Fruit fly (Drosophila melanogaster) S2 (cell line): ENCODE results near the gene Edem2.

Experiments used
- CG8478 ChIP-seq: fragments of >200 bp; optimal IDR thresholded peaks from 2 replicates; lab custom pipeline; 2018
- CTCF ChIP-seq, 2 experiments: fragments of >200 bp; optimal IDR thresholded peaks; 2 replicates each; lab custom pipeline; 2018

DNA sequence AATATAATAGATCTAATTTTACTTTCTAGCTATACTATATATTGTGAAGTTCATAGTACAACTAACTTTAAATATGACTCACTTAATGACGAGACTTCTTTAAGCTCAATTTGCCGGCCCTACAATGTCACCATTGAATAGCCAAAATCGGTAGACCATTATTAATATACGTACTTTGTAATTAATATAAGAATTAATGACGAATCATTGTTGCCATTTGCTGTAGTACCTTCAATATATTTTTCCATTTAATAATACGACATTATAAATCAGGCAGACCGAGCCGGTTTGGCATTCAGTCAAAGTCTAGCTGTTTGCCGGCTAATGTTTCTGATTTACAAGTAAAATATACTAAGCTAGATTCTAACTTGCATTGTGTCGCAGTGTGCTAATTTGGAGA is 47.7 kb downstream of the Edem2 start, which contains the start of gene Jhbp13:
- TF ChIP-seq CTCF (optimal IDR thresholded peaks at IDR 0.05; lab: Kevin White, UChicago) (no peak), CG8478 (lab: Kevin White, UChicago) (no peak)
